Fruit fly (Drosophila melanogaster) whole organism, embryonic: ENCODE results near the gene Bicra.

Source experiments
- Adf1 ChIP-seq: fragments of 200-800 bp; sonication (Bioruptor generic); IDR thresholded peaks from 2 replicates; pipeline ENCODE4 v1.3.6; 2022; ENCODE audit warnings: missing biosample characterization, missing genetic modification characterization
- B-H2 ChIP-seq: fragments of 200-800 bp; sonication (Bioruptor generic); optimal IDR thresholded peaks from 2 replicates; lab custom pipeline; 2018; ENCODE audit warnings: missing biosample characterization, mild to moderate bottlenecking, missing genetic modification characterization
- Bteb2 ChIP-seq: fragments of 200-800 bp; sonication (Bioruptor generic); optimal IDR thresholded peaks from 2 replicates; lab custom pipeline; 2016; ENCODE audit warnings: missing biosample characterization, missing genetic modification characterization
- CG10431 ChIP-seq: fragments of 200-800 bp; sonication (Bioruptor generic); optimal IDR thresholded peaks from 3 replicates; lab custom pipeline; 2018; ENCODE audit warnings: missing biosample characterization, mild to moderate bottlenecking, missing genetic modification characterization
- CG10979 ChIP-seq: fragments of 200-800 bp; sonication (Bioruptor generic); optimal IDR thresholded peaks from 2 replicates; lab custom pipeline; 2018; ENCODE audit warnings: missing biosample characterization, mild to moderate bottlenecking, missing genetic modification characterization, moderate library complexity
- CG11093 ChIP-seq: fragments of 200-800 bp; sonication (Bioruptor generic); IDR thresholded peaks from 3 replicates; pipeline ENCODE4 v1.3.6; 2022; ENCODE audit warnings: missing biosample characterization, missing genetic modification characterization
- CG11695 ChIP-seq: fragments of 200-800 bp; sonication (Bioruptor generic); IDR thresholded peaks from 3 replicates; pipeline ENCODE4 v1.3.6; 2022; ENCODE audit warnings: missing biosample characterization, missing genetic modification characterization
- CG12155 ChIP-seq: fragments of 200-800 bp; sonication (Bioruptor generic); optimal IDR thresholded peaks from 3 replicates; lab custom pipeline; 2016; ENCODE audit warnings: missing biosample characterization, missing genetic modification characterization
- CG1233 ChIP-seq: fragments of 200-800 bp; sonication (Bioruptor generic); optimal IDR thresholded peaks from 4 replicates; lab custom pipeline; 2018; ENCODE audit warnings: missing biosample characterization, mild to moderate bottlenecking, missing genetic modification characterization
- CG13624 ChIP-seq: fragments of 200-800 bp; sonication (Bioruptor generic); optimal IDR thresholded peaks from 2 replicates; lab custom pipeline; 2016; ENCODE audit warnings: missing biosample characterization, missing genetic modification characterization
- CG14667 ChIP-seq: fragments of 200-800 bp; sonication (Bioruptor generic); IDR thresholded peaks from 2 replicates; pipeline ENCODE4 v1.3.6; 2022; ENCODE audit warnings: missing biosample characterization, missing genetic modification characterization
- CG16863 ChIP-seq: fragments of 200-800 bp; sonication (Bioruptor generic); optimal IDR thresholded peaks from 3 replicates; lab custom pipeline; 2016; ENCODE audit warnings: missing biosample characterization, missing genetic modification characterization
- CG18262 ChIP-seq: fragments of 200-800 bp; optimal IDR thresholded peaks from 3 replicates; lab custom pipeline; 2019; ENCODE audit warnings: missing biosample characterization, mild to moderate bottlenecking, missing genetic modification characterization, moderate library complexity
- CG1832 ChIP-seq: fragments of 200-800 bp; sonication (Bioruptor generic); optimal IDR thresholded peaks from 2 replicates; lab custom pipeline; 2017; ENCODE audit warnings: missing biosample characterization, mild to moderate bottlenecking, missing genetic modification characterization, inconsistent platforms
- CG18599 ChIP-seq: fragments of 200-800 bp; sonication (Bioruptor generic); optimal IDR thresholded peaks from 3 replicates; lab custom pipeline; 2017; ENCODE audit warnings: missing biosample characterization, missing genetic modification characterization, mild to moderate bottlenecking, moderate library complexity, missing genetic modification reagents
- CG18764 ChIP-seq: fragments of 200-800 bp; sonication (Bioruptor generic); optimal IDR thresholded peaks from 3 replicates; lab custom pipeline; 2016; ENCODE audit warnings: missing biosample characterization, missing genetic modification characterization
- CG2120 ChIP-seq: fragments of 200-800 bp; sonication (Bioruptor generic); optimal IDR thresholded peaks from 3 replicates; lab custom pipeline; 2016; ENCODE audit warnings: missing biosample characterization, missing genetic modification characterization
- CG3726 ChIP-seq: fragments of 200-800 bp; sonication (Bioruptor generic); IDR thresholded peaks from 3 replicates; pipeline ENCODE4, ENCODE4 v1.3.6; 2022; ENCODE audit warnings: missing biosample characterization, missing genetic modification characterization
- CG3847 ChIP-seq: fragments of 200-800 bp; sonication (Bioruptor generic); IDR thresholded peaks from 2 replicates; pipeline ENCODE4 v1.3.6; 2022; ENCODE audit warnings: missing biosample characterization, missing genetic modification characterization
- CG4854 ChIP-seq: fragments of 200-800 bp; sonication (Bioruptor generic); optimal IDR thresholded peaks from 2 replicates; lab custom pipeline; 2016; ENCODE audit warnings: missing biosample characterization, missing genetic modification characterization, inconsistent platforms
- CG8281 ChIP-seq: fragments of 200-800 bp; sonication (Bioruptor generic); optimal IDR thresholded peaks from 2 replicates; lab custom pipeline; 2018; ENCODE audit warnings: missing biosample characterization, mild to moderate bottlenecking, missing genetic modification characterization, moderate library complexity
- CG8359 ChIP-seq: fragments of 200-800 bp; sonication (Bioruptor generic); optimal IDR thresholded peaks from 2 replicates; lab custom pipeline; 2017; ENCODE audit warnings: missing biosample characterization, mild to moderate bottlenecking, missing genetic modification characterization, borderline replicate concordance
- CG8478 ChIP-seq: fragments of >200 bp; optimal IDR thresholded peaks from 2 replicates; lab custom pipeline; 2018
- CrebB ChIP-seq: fragments of 200-800 bp; sonication (Bioruptor generic); optimal IDR thresholded peaks from 3 replicates; lab custom pipeline; 2018; ENCODE audit warnings: missing biosample characterization, mild to moderate bottlenecking, missing genetic modification characterization
- Dfd ChIP-seq, 2 experiments: fragments of >200 bp; optimal IDR thresholded peaks; 2 replicates each; lab custom pipeline; 2017; ENCODE audit warnings: missing biosample characterization in 2 of 2, missing genetic modification characterization in 2 of 2
- Ets65A ChIP-seq: fragments of 200-800 bp; sonication (Bioruptor generic); peaks from one replicate; lab custom pipeline; 2016; ENCODE audit warnings: missing biosample characterization, missing genetic modification characterization
- Mad ChIP-seq: fragments of 200-800 bp; sonication (Bioruptor generic); optimal IDR thresholded peaks from 2 replicates; lab custom pipeline; 2016; ENCODE audit warnings: missing biosample characterization, missing genetic modification characterization
- Opbp ChIP-seq: fragments of 200-800 bp; sonication (Bioruptor generic); IDR thresholded peaks from 3 replicates; pipeline ENCODE4 v1.3.6; 2022; ENCODE audit warnings: missing biosample characterization, missing genetic modification characterization; ENCODE audit not compliant: partially characterized antibody
- PHDP ChIP-seq: fragments of 200-800 bp; sonication (Bioruptor generic); optimal IDR thresholded peaks from 3 replicates; lab custom pipeline; 2018; ENCODE audit warnings: missing biosample characterization, mild to moderate bottlenecking, missing genetic modification characterization, moderate library complexity
- Ravus ChIP-seq: fragments of 200-800 bp; sonication (Bioruptor generic); IDR thresholded peaks from 2 replicates; pipeline ENCODE4 v1.3.6; 2022; ENCODE audit warnings: missing biosample characterization, missing genetic modification characterization
- Rfx ChIP-seq: fragments of 200-800 bp; sonication (Bioruptor generic); IDR thresholded peaks from 2 replicates; pipeline ENCODE4 v1.3.6; 2022; ENCODE audit warnings: missing biosample characterization, missing genetic modification characterization
- amos ChIP-seq: fragments of 200-800 bp; sonication (Bioruptor generic); IDR thresholded peaks from 2 replicates; pipeline ENCODE4 v1.3.6; 2022; ENCODE audit warnings: missing biosample characterization, missing genetic modification characterization; ENCODE audit not compliant: partially characterized antibody
- ase ChIP-seq: fragments of 200-800 bp; sonication (Bioruptor generic); IDR thresholded peaks from 3 replicates; pipeline ENCODE4 v1.3.6; 2022; ENCODE audit warnings: missing biosample characterization, missing genetic modification characterization
- ato ChIP-seq: fragments of 200-800 bp; sonication (Bioruptor generic); IDR thresholded peaks from 2 replicates; pipeline ENCODE4 v1.3.6; 2022; ENCODE audit warnings: missing biosample characterization, missing genetic modification characterization; ENCODE audit not compliant: partially characterized antibody
- bowl ChIP-seq: fragments of 200-800 bp; sonication (Bioruptor generic); IDR thresholded peaks from 2 replicates; pipeline ENCODE4 v1.3.6; 2022; ENCODE audit warnings: missing biosample characterization, missing genetic modification characterization
- btn ChIP-seq: fragments of 200-800 bp; sonication (Bioruptor generic); optimal IDR thresholded peaks from 2 replicates; lab custom pipeline; 2016; ENCODE audit warnings: missing biosample characterization, missing genetic modification characterization
- cas ChIP-seq: fragments of 200-800 bp; sonication (Bioruptor generic); IDR thresholded peaks from 2 replicates; pipeline ENCODE4 v1.3.6; 2022; ENCODE audit warnings: missing biosample characterization, missing genetic modification characterization
- cg ChIP-seq: fragments of 200-800 bp; sonication (Bioruptor generic); optimal IDR thresholded peaks from 3 replicates; lab custom pipeline; 2019; ENCODE audit warnings: missing biosample characterization, mild to moderate bottlenecking, missing genetic modification characterization, moderate library complexity
- da ChIP-seq: fragments of 200-800 bp; sonication (Bioruptor generic); optimal IDR thresholded peaks from 2 replicates; lab custom pipeline; 2016; ENCODE audit warnings: missing biosample characterization, missing genetic modification characterization
- dimm ChIP-seq: fragments of 200-800 bp; sonication (Bioruptor generic); IDR thresholded peaks from 2 replicates; pipeline ENCODE4 v1.3.6; 2022; ENCODE audit warnings: missing biosample characterization, missing genetic modification characterization
- fd96Cb ChIP-seq: fragments of 200-800 bp; sonication (Bioruptor generic); optimal IDR thresholded peaks from 2 replicates; lab custom pipeline; 2018; ENCODE audit warnings: missing biosample characterization, mild to moderate bottlenecking, missing genetic modification characterization, moderate library complexity
- inv ChIP-seq: fragments of 200-800 bp; sonication (Bioruptor generic); IDR thresholded peaks from 2 replicates; pipeline ENCODE4 v1.3.6; 2022; ENCODE audit warnings: missing biosample characterization, missing genetic modification characterization; ENCODE audit not compliant: partially characterized antibody
- lbe ChIP-seq: fragments of 200-800 bp; sonication (Bioruptor generic); optimal IDR thresholded peaks from 2 replicates; lab custom pipeline; 2016; ENCODE audit warnings: missing biosample characterization, mild to moderate bottlenecking, missing genetic modification characterization
- lmd ChIP-seq: fragments of 200-800 bp; sonication (Bioruptor generic); IDR thresholded peaks from 2 replicates; pipeline ENCODE4 v1.3.6; 2022; ENCODE audit warnings: missing biosample characterization, missing genetic modification characterization
- rib ChIP-seq: fragments of 200-800 bp; sonication (Bioruptor generic); IDR thresholded peaks from 2 replicates; pipeline ENCODE4 v1.3.6; 2022; ENCODE audit warnings: missing biosample characterization, missing genetic modification characterization
- run ChIP-seq: fragments of 200-800 bp; sonication (Bioruptor generic); optimal IDR thresholded peaks from 3 replicates; lab custom pipeline; 2018; ENCODE audit warnings: missing biosample characterization, mild to moderate bottlenecking, missing genetic modification characterization
- stwl ChIP-seq: fragments of 200-800 bp; sonication (Bioruptor generic); optimal IDR thresholded peaks from 3 replicates; lab custom pipeline; 2018; ENCODE audit warnings: missing biosample characterization, mild to moderate bottlenecking, missing genetic modification characterization, moderate library complexity
- tap ChIP-seq: fragments of 200-800 bp; optimal IDR thresholded peaks from 3 replicates; lab custom pipeline; 2019; ENCODE audit warnings: missing biosample characterization, mild to moderate bottlenecking, missing genetic modification characterization, moderate library complexity
- zen2 ChIP-seq: fragments of 200-800 bp; sonication (Bioruptor generic); IDR thresholded peaks from 3 replicates; pipeline ENCODE4 v1.3.6; 2022; ENCODE audit warnings: missing biosample characterization, missing genetic modification characterization; ENCODE audit not compliant: partially characterized antibody
- zfh2 ChIP-seq: fragments of 200-800 bp; sonication (Bioruptor generic); optimal IDR thresholded peaks from 2 replicates; lab custom pipeline; 2016; ENCODE audit warnings: missing biosample characterization, missing genetic modification characterization

Bicra gene

DNA sequence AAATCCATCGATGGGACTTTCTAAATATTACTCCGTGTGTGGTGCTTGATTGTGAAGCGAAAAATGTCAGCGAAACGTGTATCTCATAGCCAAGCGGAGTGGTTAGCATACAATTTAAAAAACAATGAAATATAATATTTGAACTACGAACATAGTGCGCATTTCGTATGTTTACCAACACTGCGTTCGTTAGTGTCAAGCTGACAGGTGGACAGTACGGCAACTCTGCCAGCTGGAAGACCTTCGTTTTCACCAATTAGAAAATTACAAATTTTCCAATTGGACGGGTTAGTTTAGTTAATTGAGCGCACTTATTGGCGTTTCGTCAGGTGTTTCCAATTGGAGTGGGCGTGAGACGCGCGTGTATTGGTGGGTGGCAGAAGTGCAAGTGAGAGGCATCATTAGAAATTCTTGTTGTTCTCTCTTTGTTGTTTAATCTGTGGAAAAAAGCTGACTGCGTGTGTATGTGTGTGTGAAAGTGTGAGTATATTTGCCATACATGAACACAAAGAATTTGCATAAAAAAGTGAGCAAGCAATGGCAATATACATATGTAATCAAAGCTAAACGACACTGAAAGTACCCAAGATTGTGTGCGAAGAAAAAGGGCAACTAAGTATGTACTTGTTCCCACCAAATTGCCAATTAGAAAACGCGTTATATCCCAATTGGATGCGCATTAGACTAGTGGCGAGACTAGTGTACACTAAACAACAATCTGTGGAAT, 23.0 kb upstream of the Bicra start (continued):
- TF ChIP-seq run (no peak), amos (GFP tag; lab: Robert Waterston, UW) (peak; percentile 6; the same call in 1 of the 2 replicates), CG8359 (GFP tag; lab: Kevin White, UChicago) (no peak), CG4854 (GFP tag; lab: Kevin White, UChicago) (no peak), CG10431 (GFP tag; lab: Kevin White, UChicago) (no peak), CG18599 (GFP tag; lab: Kevin White, UChicago) (peak; percentile 43), Ravus (GFP tag; lab: Robert Waterston, UW) (no peak), B-H2 (GFP tag; lab: Kevin White, UChicago) (peak; percentile 65), Mad (GFP tag; lab: Kevin White, UChicago) (no peak), Bteb2 (GFP tag; lab: Kevin White, UChicago) (peak; percentile 49), bowl (GFP tag; lab: Robert Waterston, UW) (no peak), inv (no peak), fd96Cb (peak; percentile 8), Opbp (0 out of 3 replicates have a peak, but pooled peaks have one; percentile 31), Rfx (peak; percentile 69), ato (GFP tag; lab: Robert Waterston, UW) (no peak), CG1832 (no peak), CG13624 (GFP tag; lab: Kevin White, UChicago) (peak; percentile 11), lmd (GFP tag; lab: Robert Waterston, UW) (peak; percentile 16; the same call in 1 of the 2 replicates), CG10979 (tag; lab: Kevin White, UChicago) (no peak), btn (GFP tag; lab: Kevin White, UChicago) (no peak), CG12155 (GFP tag; lab: Kevin White, UChicago) (peak; percentile 38), CG11093 (GFP tag; lab: Robert Waterston, UW) (no peak), tap (tag; lab: Kevin White, UChicago) (no peak), CG18262 (no peak), stwl (tag; lab: Kevin White, UChicago) (peak; percentile 95), Ets65A (peak; percentile 15), Adf1 (GFP tag; lab: Robert Waterston, UW) (no peak), zen2 (GFP tag; lab: Robert Waterston, UW) (no peak), Dfd (GFP tag; optimal IDR thresholded peaks at IDR 0.05; lab: Kevin White, UChicago) (no peak), cg (GFP tag; lab: Kevin White, UChicago) (peak; percentile 68), CG11695 (GFP tag; lab: Robert Waterston, UW) (no peak), CG3847 (peak; percentile 69), CG2120 (peak; percentile 56), da (GFP tag; lab: Kevin White, UChicago) (no peak), zfh2 (GFP tag; lab: Kevin White, UChicago) (peak; percentile 32), CG14667 (GFP tag; lab: Robert Waterston, UW) (no peak), lbe (GFP tag; lab: Kevin White, UChicago) (peak; percentile 10), PHDP (no peak), CrebB (no peak), CG3726 (GFP tag; lab: Robert Waterston, UW) (no peak), rib (GFP tag; lab: Robert Waterston, UW) (no peak), CG8478 (lab: Kevin White, UChicago) (no peak), CG16863 (GFP tag; lab: Kevin White, UChicago) (no peak), CG18764 (GFP tag; lab: Kevin White, UChicago) (no peak), CG8281 (tag; lab: Kevin White, UChicago) (no peak), cas (no peak), dimm (GFP tag; lab: Robert Waterston, UW) (no peak), ase (GFP tag; lab: Robert Waterston, UW) (no peak), CG1233 (GFP tag; lab: Kevin White, UChicago) (peak; percentile 15)
